Fruit fly (Drosophila melanogaster): ENCODE measurements around the gene Best1.

The Best1 gene

DNA sequence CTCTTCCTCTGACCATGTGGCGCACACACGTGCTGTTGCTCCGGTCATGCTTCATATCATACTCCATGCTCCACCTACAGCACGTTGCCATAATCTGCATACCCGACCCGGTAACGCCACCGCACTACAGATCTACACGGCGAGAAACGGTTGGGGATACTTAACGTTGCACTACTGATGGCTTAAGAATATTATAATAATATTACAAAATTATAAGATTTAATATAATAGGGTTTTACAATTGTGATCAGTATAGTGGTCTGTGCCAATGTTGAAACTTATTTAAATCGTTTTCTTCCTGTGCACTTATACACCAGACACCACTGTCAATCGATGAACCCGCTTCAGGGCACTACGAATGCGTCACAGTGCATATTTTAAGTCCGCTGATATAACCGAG is 43.1 kb upstream of the Best1 start (continued):
- TF ChIP-seq ss (GFP tag; optimal IDR thresholded peaks at IDR 0.05) (peak; percentile 88 to 93), CG4318 (GFP tag; optimal IDR thresholded peaks at IDR 0.05) (peak; percentile 80), vri (GFP tag; optimal IDR thresholded peaks at IDR 0.05) (peak; percentile 23), Hr4 (GFP tag; optimal IDR thresholded peaks at IDR 0.05) (peak; percentile 79), pdm3 (GFP tag; optimal IDR thresholded peaks at IDR 0.05) (peak; percentile 75), topi (GFP tag; optimal IDR thresholded peaks at IDR 0.05) (peak; percentile 74), fd59A (GFP tag; optimal IDR thresholded peaks at IDR 0.05) (peak; percentile 90), fkh (GFP tag; optimal IDR thresholded peaks at IDR 0.05) (no peak), CG6808 (GFP tag; optimal IDR thresholded peaks at IDR 0.05) (peak; percentile 91), CG11762 (GFP tag; optimal IDR thresholded peaks at IDR 0.05; ENCODE audit: insufficient read depth) (peak; percentile 85), achi (GFP tag; optimal IDR thresholded peaks at IDR 0.05) (peak; percentile 88), CG15336 (GFP tag; IDR thresholded peaks at IDR 0.05) (peak; percentile 85), CG1621 (tag; optimal IDR thresholded peaks at IDR 0.05) (peak; percentile 90), net (GFP tag; optimal IDR thresholded peaks at IDR 0.05) (peak; percentile 85), acj6 (GFP tag; optimal IDR thresholded peaks at IDR 0.05) (peak; percentile 87)

DNA sequence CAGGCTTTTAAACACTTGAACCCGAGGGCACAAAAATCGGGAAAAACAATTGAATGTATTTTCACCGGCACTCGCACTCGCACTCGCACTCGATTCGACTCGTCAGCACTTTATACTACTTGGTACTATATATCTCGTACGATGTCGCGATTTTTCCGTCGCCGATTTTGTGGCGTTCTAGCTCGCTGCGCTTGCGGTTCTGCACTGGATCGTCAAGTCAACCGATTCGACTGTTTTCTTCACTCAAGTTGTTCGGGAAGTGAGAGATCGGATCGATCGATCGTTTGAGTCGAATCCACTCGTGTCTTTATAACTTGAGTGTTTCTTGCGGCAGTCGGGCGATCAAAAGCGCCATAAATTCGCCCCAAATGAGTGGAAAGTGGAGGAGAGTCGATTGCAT is 42.5 kb upstream of the Best1 start, which contains the start of gene Timp:
Gene Timp (minus strand): TSS at position 209 of the 400 bp plus-strand sequence.
- peak; percentile 5 for TF ChIP-seq CG9139 (GFP tag; optimal IDR thresholded peaks at IDR 0.05)
- peak; percentile 53; the same call in 2 of the 3 replicates for TF ChIP-seq eg (GFP tag; IDR thresholded peaks at IDR 0.05)
- TF ChIP-seq CG15336 (GFP tag; IDR thresholded peaks at IDR 0.05), result 0 out of 2 replicates have a peak, but pooled peaks have one; percentile 35
- TF ChIP-seq svp (GFP tag), result peak; percentile 62
- TF ChIP-seq Eip78C (GFP tag), result peak; percentile 77
- TF ChIP-seq CG6276 (GFP tag; optimal IDR thresholded peaks at IDR 0.05), result no peak
- no peak for TF ChIP-seq CG6163 (GFP tag; IDR thresholded peaks at IDR 0.05)

DNA sequence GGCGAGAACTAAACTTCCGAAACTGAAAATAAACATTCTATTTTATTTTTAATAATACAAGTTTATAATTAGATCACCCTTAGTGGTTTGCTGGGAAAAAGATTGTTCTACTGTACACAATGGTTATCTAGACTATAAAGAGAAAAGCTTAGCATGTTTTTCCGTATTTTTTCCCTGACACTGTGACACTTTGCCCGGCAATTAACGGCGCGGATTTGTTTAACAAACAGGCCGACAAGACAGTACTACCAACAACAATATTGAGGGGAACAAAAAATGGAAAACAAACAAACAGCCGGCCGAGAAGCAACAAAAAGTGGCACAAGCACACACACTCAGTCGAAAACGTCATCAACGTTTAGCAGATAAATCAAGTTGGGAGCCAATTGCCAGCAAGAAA is 36.5 kb upstream of the Best1 start:
- TF ChIP-seq svp (GFP tag), result peak; percentile 55
- TF ChIP-seq CG6854 (GFP tag; optimal IDR thresholded peaks at IDR 0.05), result no peak
- TF ChIP-seq fkh (GFP tag; optimal IDR thresholded peaks at IDR 0.05), result peak; percentile 27
- TF ChIP-seq Gug (GFP tag; IDR thresholded peaks at IDR 0.05), result no peak
- no peak for TF ChIP-seq CG11902 (GFP tag; optimal IDR thresholded peaks at IDR 0.05)

DNA sequence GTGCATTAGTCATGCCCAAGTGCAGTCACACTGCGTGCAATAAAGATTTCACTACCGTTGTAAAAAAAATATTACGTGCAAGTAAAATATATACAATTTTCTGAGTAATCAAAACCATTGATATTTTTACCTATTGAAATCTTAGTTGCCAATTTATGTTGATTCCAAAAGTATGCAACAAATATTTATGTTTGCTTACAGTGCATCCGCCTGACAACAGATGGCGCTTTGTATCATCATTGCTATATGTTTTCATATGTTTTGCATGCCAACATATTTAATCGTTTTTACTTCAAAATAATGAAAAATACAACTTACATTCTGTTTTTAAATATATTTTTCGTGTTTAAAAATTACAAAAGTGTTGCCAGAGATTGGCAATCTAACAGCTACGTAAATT is 33.3 kb upstream of the Best1 start:
- TF ChIP-seq lz (GFP tag; optimal IDR thresholded peaks at IDR 0.05), result peak; percentile 23
- TF ChIP-seq Eip78C (GFP tag), result peak; percentile 74
- TF ChIP-seq pdm3 (GFP tag; optimal IDR thresholded peaks at IDR 0.05), result no peak
- TF ChIP-seq Sox15 (GFP tag; optimal IDR thresholded peaks at IDR 0.05), result no peak
- no peak for TF ChIP-seq CG11294 (GFP tag; IDR thresholded peaks at IDR 0.05)
- no peak for TF ChIP-seq dac (GFP tag; optimal IDR thresholded peaks at IDR 0.05)
- TF ChIP-seq CG11762 (GFP tag; optimal IDR thresholded peaks at IDR 0.05; ENCODE audit: insufficient read depth), result no peak
- peak; percentile 16 for TF ChIP-seq cyc (GFP tag; optimal IDR thresholded peaks at IDR 0.05)
- TF ChIP-seq CG10669 (GFP tag; optimal IDR thresholded peaks at IDR 0.05), result no peak
- no peak for TF ChIP-seq CG16779 (tag; optimal IDR thresholded peaks at IDR 0.05)
- no peak for TF ChIP-seq CG8319 (GFP tag; optimal IDR thresholded peaks at IDR 0.05)
- TF ChIP-seq fkh (GFP tag; optimal IDR thresholded peaks at IDR 0.05), result peak; percentile 13
- TF ChIP-seq Hr4 (GFP tag; optimal IDR thresholded peaks at IDR 0.05), result peak; percentile 4
- peak; percentile 30 for TF ChIP-seq Met (GFP tag; optimal IDR thresholded peaks at IDR 0.05)
- peak; percentile 28 for TF ChIP-seq CG31627 (GFP tag; optimal IDR thresholded peaks at IDR 0.05)
- peak; percentile 17 for TF ChIP-seq esn (GFP tag; optimal IDR thresholded peaks at IDR 0.05)
- no peak for TF ChIP-seq OdsH (GFP tag; optimal IDR thresholded peaks at IDR 0.05)
- peak; percentile 14 for TF ChIP-seq CG32006 (GFP tag; optimal IDR thresholded peaks at IDR 0.05)
- TF ChIP-seq topi (GFP tag; optimal IDR thresholded peaks at IDR 0.05), result peak; percentile 30
- no peak for TF ChIP-seq vri (GFP tag; optimal IDR thresholded peaks at IDR 0.05)
- TF ChIP-seq CG3919 (GFP tag; optimal IDR thresholded peaks at IDR 0.05), result peak; percentile 24
- TF ChIP-seq Hr39 (GFP tag; optimal IDR thresholded peaks at IDR 0.05), result peak; percentile 2

All from whole organism, prepupa.